Worm (Caenorhabditis elegans): ENCODE measurements around the gene aco-2.

Gene aco-2

DNA sequence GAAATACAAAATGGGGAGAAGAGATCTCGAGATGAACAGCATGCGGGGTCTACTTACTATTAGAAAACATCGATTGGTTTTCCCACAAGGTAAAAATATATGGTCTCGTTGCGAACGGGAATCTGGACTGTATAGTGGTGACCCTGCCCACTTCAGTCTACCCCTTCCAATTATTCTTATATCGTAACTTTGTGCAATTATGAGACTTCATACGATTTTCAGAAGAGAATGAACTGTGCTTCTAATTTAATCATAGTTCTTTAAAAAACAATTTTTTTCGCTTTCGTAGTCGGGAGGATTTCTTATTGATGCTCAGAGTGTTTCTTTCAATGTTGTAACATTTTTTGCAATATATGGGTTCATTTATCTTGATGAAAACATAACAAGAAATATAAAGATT is 1.5 kb upstream of the aco-2 start, which contains the start of gene F54H12.5:
TSS of gene F54H12.5 (minus strand) at position 101 of the 400 bp plus-strand sequence.
- no peak for TF ChIP-seq ets-4 (GFP tag; optimal IDR thresholded peaks at IDR 0.05)
- TF ChIP-seq madf-3 (GFP tag; IDR thresholded peaks at IDR 0.05) = 0 out of 2 replicates have a peak, but pooled peaks have one; percentile 45
- TF ChIP-seq mel-28 (tag; optimal IDR thresholded peaks at IDR 0.05; ENCODE audit: borderline replicate concordance) = no peak
- TF ChIP-seq D2030.7 (GFP tag; IDR thresholded peaks at IDR 0.05) = no peak
- TF ChIP-seq B0035.1 (tag; optimal IDR thresholded peaks at IDR 0.05) = no peak
- no peak for TF ChIP-seq madf-8 (GFP tag; conservative IDR thresholded peaks at IDR 0.05)
- peak; percentile 21 for TF ChIP-seq snpc-3.4 (tag; optimal IDR thresholded peaks at IDR 0.05)
- no peak for TF ChIP-seq egl-44 (GFP tag; IDR thresholded peaks at IDR 0.05)
- no peak for TF ChIP-seq nfya-1 (tag; optimal IDR thresholded peaks at IDR 0.05; ENCODE audit: borderline replicate concordance, insufficient read depth)
- TF ChIP-seq hlh-12 (tag; optimal IDR thresholded peaks at IDR 0.05) = no peak
- no peak for TF ChIP-seq somi-1 (GFP tag; optimal IDR thresholded peaks at IDR 0.05)
- TF ChIP-seq nfyb-1 (GFP tag; IDR thresholded peaks at IDR 0.05) = no peak
- TF ChIP-seq efl-1 (GFP tag; optimal IDR thresholded peaks at IDR 0.05) = no peak
- no peak for TF ChIP-seq repo-1 (tag; optimal IDR thresholded peaks at IDR 0.05)
- no peak for TF ChIP-seq pbrm-1 (GFP tag; IDR thresholded peaks at IDR 0.05)
- no peak for TF ChIP-seq him-1 (tag; optimal IDR thresholded peaks at IDR 0.05)
- no peak for TF ChIP-seq tbx-9 (tag; optimal IDR thresholded peaks at IDR 0.05; ENCODE audit: borderline replicate concordance)
- TF ChIP-seq let-607 (tag; optimal IDR thresholded peaks at IDR 0.05) = no peak
- TF ChIP-seq ekl-4 (GFP tag; IDR thresholded peaks at IDR 0.05) = 0 out of 2 replicates have a peak, but pooled peaks have one; percentile 52
- no peak for TF ChIP-seq attf-5 (GFP tag; optimal IDR thresholded peaks at IDR 0.05)
- TF ChIP-seq hrde-1 (tag; optimal IDR thresholded peaks at IDR 0.05; ENCODE audit: borderline replicate concordance) = peak; percentile 31
- TF ChIP-seq C17E4.6 (GFP tag; IDR thresholded peaks at IDR 0.05) = no peak
- TF ChIP-seq zfh-2 (GFP tag; conservative IDR thresholded peaks at IDR 0.05) = no peak
- no peak for TF ChIP-seq dpff-1 (tag; optimal IDR thresholded peaks at IDR 0.05)
- no peak for TF ChIP-seq mcd-1 (GFP tag; IDR thresholded peaks at IDR 0.05)
- TF ChIP-seq zim-3 (tag; optimal IDR thresholded peaks at IDR 0.05) = no peak
- TF ChIP-seq Y79H2A.3 (GFP tag; conservative IDR thresholded peaks at IDR 0.05) = no peak
- TF ChIP-seq lag-1 (GFP tag; IDR thresholded peaks at IDR 0.05) = no peak
- TF ChIP-seq ztf-22 (GFP tag; optimal IDR thresholded peaks at IDR 0.05) = no peak
- no peak for TF ChIP-seq ama-1 (optimal IDR thresholded peaks at IDR 0.05)
- TF ChIP-seq ama-1 (GFP tag; optimal IDR thresholded peaks at IDR 0.05) = peak in 1 of 2 experiments; percentile 15
- no peak for TF ChIP-seq madf-10 (tag; optimal IDR thresholded peaks at IDR 0.05)
- no peak for TF ChIP-seq nhr-120 (GFP tag; IDR thresholded peaks at IDR 0.05)
- TF ChIP-seq ceh-79 (tag; optimal IDR thresholded peaks at IDR 0.05) = no peak
- TF ChIP-seq F37B4.10 (GFP tag; IDR thresholded peaks at IDR 0.05) = no peak
- TF ChIP-seq lsl-1 (GFP tag; optimal IDR thresholded peaks at IDR 0.05) = no peak
- 0 out of 2 replicates have a peak, but pooled peaks have one; percentile 48 for TF ChIP-seq Y56A3A.18 (GFP tag; IDR thresholded peaks at IDR 0.05)
- TF ChIP-seq sptf-2 (GFP tag; optimal IDR thresholded peaks at IDR 0.05) = no peak
- TF ChIP-seq F39B2.1 (GFP tag; IDR thresholded peaks at IDR 0.05) = no peak
- no peak for TF ChIP-seq nfya-2 (GFP tag; IDR thresholded peaks at IDR 0.05)
- TF ChIP-seq akir-1 (GFP tag; optimal IDR thresholded peaks at IDR 0.05) = no peak
- no peak for TF ChIP-seq lin-35 (GFP tag; optimal IDR thresholded peaks at IDR 0.05)
- no peak for TF ChIP-seq lin-40 (tag; optimal IDR thresholded peaks at IDR 0.05)
- no peak for TF ChIP-seq F10E7.11 (tag; optimal IDR thresholded peaks at IDR 0.05)
- TF ChIP-seq rec-8 (tag; optimal IDR thresholded peaks at IDR 0.05) = no peak
- no peak for TF ChIP-seq mes-4 (tag; optimal IDR thresholded peaks at IDR 0.05)
- TF ChIP-seq chd-7 (tag; optimal IDR thresholded peaks at IDR 0.05) = no peak
- TF ChIP-seq T26A5.8 (tag; optimal IDR thresholded peaks at IDR 0.05) = no peak
- no peak for TF ChIP-seq ztf-25 (GFP tag; IDR thresholded peaks at IDR 0.05)

All from whole organism, young adult.